Worm (Caenorhabditis elegans): ENCODE measurements around the gene sdc-1.

ce11 chrX:16260077-16260476, 15.5 kb upstream of the sdc-1 start:
- no peak for TF ChIP-seq nhr-237 (tag; optimal IDR thresholded peaks at IDR 0.05)
- TF ChIP-seq nfya-1 (tag; optimal IDR thresholded peaks at IDR 0.05; ENCODE audit: insufficient read depth): no peak
- TF ChIP-seq nhr-11 (tag; optimal IDR thresholded peaks at IDR 0.05): no peak
- TF ChIP-seq snpc-4 (tag; optimal IDR thresholded peaks at IDR 0.05): no peak
